Fruit fly (Drosophila melanogaster): ENCODE measurements around the gene Cyp4d20.

dm6 chr3L:2427151-2427550, 51.1 kb downstream of the Cyp4d20 start:
- TF ChIP-seq EcR (GFP tag; optimal IDR thresholded peaks at IDR 0.05) (no peak), CG14655 (GFP tag; optimal IDR thresholded peaks at IDR 0.05) (no peak)
